Fruit fly (Drosophila melanogaster) whole organism, prepupa: ENCODE data around the gene Sema1a.
A peak's percentile ranks its signal among the peaks of the same experiment; 100 is the strongest.

Experiments
- Blimp-1 ChIP-seq: fragments of 200-800 bp; sonication (Bioruptor generic); optimal IDR thresholded peaks from 3 replicates; lab custom pipeline; 2017; ENCODE audit warnings: missing biosample characterization, missing genetic modification characterization, mild to moderate bottlenecking, moderate library complexity, missing genetic modification reagents
- CG10631 ChIP-seq: fragments of 200-800 bp; sonication (Bioruptor generic); optimal IDR thresholded peaks from 2 replicates; lab custom pipeline; 2016; ENCODE audit warnings: missing biosample characterization, missing genetic modification characterization
- CG11294 ChIP-seq: fragments of 200-800 bp; sonication (Bioruptor generic); IDR thresholded peaks from 2 replicates; pipeline ENCODE4 v1.3.6; 2022; ENCODE audit warnings: missing biosample characterization, missing genetic modification characterization
- CG11762 ChIP-seq: fragments of 200-800 bp; sonication (Bioruptor generic); optimal IDR thresholded peaks from 3 replicates; lab custom pipeline; 2016; ENCODE audit warnings: missing biosample characterization, missing genetic modification characterization; ENCODE audit not compliant: insufficient read depth
- CG15336 ChIP-seq: fragments of 200-800 bp; sonication (Bioruptor generic); IDR thresholded peaks from 2 replicates; pipeline ENCODE4 v1.3.6; 2022; ENCODE audit warnings: missing biosample characterization, missing genetic modification characterization
- CG1621 ChIP-seq: fragments of 200-800 bp; sonication (Bioruptor generic); optimal IDR thresholded peaks from 3 replicates; lab custom pipeline; 2018; ENCODE audit warnings: missing biosample characterization, mild to moderate bottlenecking, missing genetic modification characterization
- CG3032 ChIP-seq: fragments of 200-800 bp; optimal IDR thresholded peaks from 2 replicates; lab custom pipeline; 2019; ENCODE audit warnings: missing biosample characterization, mild to moderate bottlenecking, missing genetic modification characterization, moderate library complexity
- CG31627 ChIP-seq: fragments of 200-800 bp; sonication (Bioruptor generic); optimal IDR thresholded peaks from 3 replicates; lab custom pipeline; 2016; ENCODE audit warnings: missing biosample characterization, missing genetic modification characterization
- CG32006 ChIP-seq: fragments of 200-800 bp; sonication (Bioruptor generic); optimal IDR thresholded peaks from 3 replicates; lab custom pipeline; 2017; ENCODE audit warnings: missing biosample characterization, mild to moderate bottlenecking, missing genetic modification characterization
- CG34406 ChIP-seq: fragments of 200-800 bp; sonication (Bioruptor generic); optimal IDR thresholded peaks from 3 replicates; lab custom pipeline; 2016; ENCODE audit warnings: missing biosample characterization, missing genetic modification characterization
- CG3919 ChIP-seq: fragments of 200-800 bp; sonication (Bioruptor generic); optimal IDR thresholded peaks from 3 replicates; lab custom pipeline; 2016; ENCODE audit warnings: missing biosample characterization, missing genetic modification characterization
- CG4318 ChIP-seq: fragments of 200-800 bp; sonication (Bioruptor generic); optimal IDR thresholded peaks from 3 replicates; lab custom pipeline; 2017; ENCODE audit warnings: missing biosample characterization, mild to moderate bottlenecking, missing genetic modification characterization
- CG6163 ChIP-seq: fragments of 200-800 bp; sonication (Bioruptor generic); IDR thresholded peaks from 3 replicates; pipeline ENCODE4 v1.3.6; 2022; ENCODE audit warnings: missing biosample characterization, missing genetic modification characterization
- CG6792 ChIP-seq: fragments of 200-800 bp; sonication (Bioruptor generic); optimal IDR thresholded peaks from 3 replicates; lab custom pipeline; 2016; ENCODE audit warnings: missing biosample characterization, missing genetic modification characterization
- CG8319 ChIP-seq: fragments of 200-800 bp; sonication (Bioruptor generic); optimal IDR thresholded peaks from 3 replicates; lab custom pipeline; 2016; ENCODE audit warnings: missing biosample characterization, missing genetic modification characterization
- CG8632 ChIP-seq: fragments of 200-800 bp; sonication (Bioruptor generic); optimal IDR thresholded peaks from 3 replicates; lab custom pipeline; 2016; ENCODE audit warnings: missing biosample characterization, missing genetic modification characterization
- Eip75B ChIP-seq: fragments of 200-800 bp; sonication (Bioruptor generic); optimal IDR thresholded peaks from 3 replicates; lab custom pipeline; 2016; ENCODE audit warnings: missing biosample characterization, missing genetic modification characterization
- Eip78C ChIP-seq: fragments of 200-800 bp; sonication (Bioruptor generic); peaks from one replicate; lab custom pipeline; 2016; ENCODE audit warnings: missing biosample characterization, missing genetic modification characterization
- Ets21C ChIP-seq: fragments of 200-800 bp; sonication (Bioruptor generic); optimal IDR thresholded peaks from 3 replicates; lab custom pipeline; 2016; ENCODE audit warnings: missing biosample characterization, missing genetic modification characterization
- Ets96B ChIP-seq: fragments of 200-800 bp; optimal IDR thresholded peaks from 2 replicates; lab custom pipeline; 2019; ENCODE audit warnings: missing biosample characterization, mild to moderate bottlenecking, missing genetic modification characterization, moderate library complexity
- Hr38 ChIP-seq: sonication (Bioruptor generic); optimal IDR thresholded peaks from 2 replicates; lab custom pipeline; 2016; ENCODE audit warnings: missing biosample characterization, missing genetic modification characterization
- Hr39 ChIP-seq: fragments of 200-800 bp; sonication (Bioruptor generic); optimal IDR thresholded peaks from 2 replicates; lab custom pipeline; 2016; ENCODE audit warnings: missing biosample characterization, missing genetic modification characterization
- OdsH ChIP-seq: fragments of 200-800 bp; sonication (Bioruptor generic); optimal IDR thresholded peaks from 3 replicates; lab custom pipeline; 2016; ENCODE audit warnings: missing biosample characterization, missing genetic modification characterization
- Smox ChIP-seq: fragments of 200-800 bp; sonication (Bioruptor generic); optimal IDR thresholded peaks from 3 replicates; lab custom pipeline; 2016; ENCODE audit warnings: missing biosample characterization, missing genetic modification characterization
- Sox102F ChIP-seq: fragments of 200-800 bp; sonication (Bioruptor generic); optimal IDR thresholded peaks from 2 replicates; lab custom pipeline; 2016; ENCODE audit warnings: missing biosample characterization, mild to moderate bottlenecking, missing genetic modification characterization
- Sox14 ChIP-seq: fragments of 200-800 bp; sonication (Bioruptor generic); optimal IDR thresholded peaks from 3 replicates; lab custom pipeline; 2016; ENCODE audit warnings: missing biosample characterization, missing genetic modification characterization
- Sox15 ChIP-seq: fragments of 200-800 bp; sonication (Bioruptor generic); optimal IDR thresholded peaks from 3 replicates; lab custom pipeline; 2016; ENCODE audit warnings: missing biosample characterization, missing genetic modification characterization
- achi ChIP-seq: fragments of 200-800 bp; sonication (Bioruptor generic); optimal IDR thresholded peaks from 3 replicates; lab custom pipeline; 2016; ENCODE audit warnings: missing biosample characterization, missing genetic modification characterization
- acj6 ChIP-seq: fragments of 200-800 bp; sonication (Bioruptor generic); optimal IDR thresholded peaks from 3 replicates; lab custom pipeline; 2016; ENCODE audit warnings: missing biosample characterization, missing genetic modification characterization
- cyc ChIP-seq: fragments of 200-800 bp; sonication (Bioruptor generic); optimal IDR thresholded peaks from 3 replicates; lab custom pipeline; 2016; ENCODE audit warnings: missing biosample characterization, missing genetic modification characterization
- dsx ChIP-seq: fragments of 200-800 bp; optimal IDR thresholded peaks from 3 replicates; lab custom pipeline; 2019; ENCODE audit warnings: missing biosample characterization, mild to moderate bottlenecking, missing genetic modification characterization, moderate library complexity; ENCODE audit not compliant: poor library complexity, severe bottlenecking
- eg ChIP-seq: fragments of 200-800 bp; sonication (Bioruptor generic); IDR thresholded peaks from 3 replicates; pipeline ENCODE4 v1.3.6; 2022; ENCODE audit warnings: missing biosample characterization, missing genetic modification characterization
- esn ChIP-seq: fragments of 200-800 bp; sonication (Bioruptor generic); optimal IDR thresholded peaks from 2 replicates; lab custom pipeline; 2016; ENCODE audit warnings: missing biosample characterization, mild to moderate bottlenecking, missing genetic modification characterization, moderate library complexity
- fd59A ChIP-seq: fragments of 200-800 bp; sonication (Bioruptor generic); optimal IDR thresholded peaks from 2 replicates; lab custom pipeline; 2017; ENCODE audit warnings: missing biosample characterization, mild to moderate bottlenecking, missing genetic modification characterization, missing genetic modification reagents
- fd85E ChIP-seq: fragments of 200-800 bp; sonication (Bioruptor generic); optimal IDR thresholded peaks from 3 replicates; lab custom pipeline; 2016; ENCODE audit warnings: missing biosample characterization, missing genetic modification characterization
- lz ChIP-seq: fragments of 200-800 bp; sonication (Bioruptor generic); optimal IDR thresholded peaks from 3 replicates; lab custom pipeline; 2016; ENCODE audit warnings: missing biosample characterization, missing genetic modification characterization
- net ChIP-seq: fragments of 200-800 bp; sonication (Bioruptor generic); optimal IDR thresholded peaks from 3 replicates; lab custom pipeline; 2016; ENCODE audit warnings: missing biosample characterization, missing genetic modification characterization
- pdm3 ChIP-seq: fragments of 200-800 bp; sonication (Bioruptor generic); optimal IDR thresholded peaks from 3 replicates; lab custom pipeline; 2016; ENCODE audit warnings: missing biosample characterization, missing genetic modification characterization
- salr ChIP-seq, 2 experiments: fragments of 200-800 bp; sonication (Bioruptor generic); optimal IDR thresholded peaks; 3 replicates each; lab custom pipeline; 2016 to 2018; ENCODE audit warnings: missing biosample characterization in 2 of 2, missing genetic modification characterization in 2 of 2, mild to moderate bottlenecking in 1 of 2
- svp ChIP-seq: fragments of 200-800 bp; sonication (Bioruptor generic); peaks from one replicate; lab custom pipeline; 2016; ENCODE audit warnings: missing biosample characterization, missing genetic modification characterization
- topi ChIP-seq: fragments of 200-800 bp; sonication (Bioruptor generic); optimal IDR thresholded peaks from 3 replicates; lab custom pipeline; 2016; ENCODE audit warnings: missing biosample characterization, missing genetic modification characterization
- vri ChIP-seq: fragments of 200-800 bp; sonication (Bioruptor generic); optimal IDR thresholded peaks from 3 replicates; lab custom pipeline; 2016; ENCODE audit warnings: missing biosample characterization, mild to moderate bottlenecking, missing genetic modification characterization

Gene Sema1a

DNA sequence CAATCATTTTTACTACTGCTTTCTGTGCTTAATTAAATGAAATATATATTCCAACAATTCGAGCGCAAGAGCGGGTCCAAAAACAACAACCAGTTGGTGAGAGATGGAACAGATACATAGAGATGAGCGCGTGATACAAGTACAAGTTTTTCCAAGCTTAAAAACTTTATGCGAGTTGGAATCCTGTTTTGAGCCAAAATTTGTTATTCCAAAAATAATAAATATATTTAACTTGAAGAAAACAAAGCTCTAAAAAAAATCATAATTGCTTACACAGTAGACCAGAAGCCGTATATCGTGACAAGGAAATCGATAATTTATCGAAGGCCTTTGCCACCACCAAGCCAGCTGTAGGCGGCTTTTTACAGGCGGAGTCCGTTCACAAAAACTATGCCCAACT is 27.2 kb upstream of the Sema1a start, which contains the start of the genes CG13097 and PIG-U (continued):
- TF ChIP-seq Sox15 (GFP tag; lab: Kevin White, UChicago), result peak; percentile 68
- TF ChIP-seq fd85E (GFP tag; lab: Kevin White, UChicago), result no peak
- TF ChIP-seq CG11762 (GFP tag; lab: Kevin White, UChicago), result peak; percentile 68
- peak; percentile 86 for TF ChIP-seq Smox (GFP tag; lab: Kevin White, UChicago)
- TF ChIP-seq Hr38 (GFP tag; lab: Kevin White, UChicago), result no peak
- TF ChIP-seq eg (GFP tag; lab: Robert Waterston, UW), result peak; percentile 62
- TF ChIP-seq CG4318 (GFP tag; lab: Kevin White, UChicago), result no peak

DNA sequence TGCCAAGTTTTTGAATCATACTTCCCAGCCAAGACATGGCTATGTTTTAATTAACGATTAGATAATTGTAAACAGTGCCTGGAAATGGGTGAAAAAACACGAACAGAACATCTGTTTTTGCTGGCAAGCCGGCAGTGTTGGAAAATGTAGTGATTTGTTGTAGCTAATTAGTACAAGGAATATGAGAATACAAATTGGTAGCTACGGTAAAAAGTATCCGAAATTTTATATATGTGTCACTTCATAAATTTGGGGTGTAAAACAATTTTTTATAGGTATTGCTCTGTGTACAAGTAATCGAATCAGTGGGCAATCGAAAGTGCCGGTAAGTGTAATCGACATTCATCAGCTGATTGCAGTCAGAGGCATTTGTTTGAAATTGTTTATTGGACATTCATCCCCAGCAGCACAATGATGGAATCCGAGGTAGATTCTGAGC is 24.7 kb upstream of the Sema1a start, which contains the start of the genes mRpL51 and Uba4:
Gene mRpL51, minus strand, starts transcription at position 125 of the 439 bp plus-strand sequence.
Gene Uba4, plus strand, starts transcription at position 156 of the 439 bp plus-strand sequence.
- TF ChIP-seq esn (GFP tag; lab: Kevin White, UChicago), result peak; percentile 69
- TF ChIP-seq CG11762 (GFP tag; lab: Kevin White, UChicago), result peak; percentile 8
- no peak for TF ChIP-seq Ets21C
- no peak for TF ChIP-seq Sox102F (GFP tag; lab: Kevin White, UChicago)
- peak; percentile 25 for TF ChIP-seq CG3032
- no peak for TF ChIP-seq CG1621 (tag; lab: Kevin White, UChicago)
- peak; percentile 57 for TF ChIP-seq topi (GFP tag; lab: Kevin White, UChicago)
- TF ChIP-seq CG34406 (GFP tag; lab: Kevin White, UChicago), result peak; percentile 39
- peak; percentile 45 for TF ChIP-seq lz (GFP tag; lab: Kevin White, UChicago)
- peak; percentile 19 for TF ChIP-seq cyc (GFP tag; lab: Kevin White, UChicago)
- TF ChIP-seq OdsH (GFP tag; lab: Kevin White, UChicago), result peak; percentile 56
- peak; percentile 41 for TF ChIP-seq CG10631 (GFP tag; lab: Kevin White, UChicago)
- peak; percentile 74 for TF ChIP-seq Eip78C (GFP tag; lab: Kevin White, UChicago)
- TF ChIP-seq CG3919, result peak; percentile 61
- peak; percentile 84 for TF ChIP-seq vri
- TF ChIP-seq Ets96B, result peak; percentile 19
- TF ChIP-seq Hr39 (GFP tag; lab: Kevin White, UChicago), result peak; percentile 42
- TF ChIP-seq dsx, result no peak
- TF ChIP-seq Hr38 (GFP tag; lab: Kevin White, UChicago), result no peak
- TF ChIP-seq CG31627 (GFP tag; lab: Kevin White, UChicago), result peak; percentile 55
- peak; percentile 46 for TF ChIP-seq CG6792 (GFP tag; lab: Kevin White, UChicago)
- peak; percentile 59 for TF ChIP-seq achi (GFP tag; lab: Kevin White, UChicago)
- TF ChIP-seq Blimp-1 (GFP tag; lab: Kevin White, UChicago), result no peak
- peak; percentile 53 for TF ChIP-seq acj6 (GFP tag; lab: Kevin White, UChicago)
- peak; percentile 54 for TF ChIP-seq Sox14 (GFP tag; lab: Kevin White, UChicago)

DNA sequence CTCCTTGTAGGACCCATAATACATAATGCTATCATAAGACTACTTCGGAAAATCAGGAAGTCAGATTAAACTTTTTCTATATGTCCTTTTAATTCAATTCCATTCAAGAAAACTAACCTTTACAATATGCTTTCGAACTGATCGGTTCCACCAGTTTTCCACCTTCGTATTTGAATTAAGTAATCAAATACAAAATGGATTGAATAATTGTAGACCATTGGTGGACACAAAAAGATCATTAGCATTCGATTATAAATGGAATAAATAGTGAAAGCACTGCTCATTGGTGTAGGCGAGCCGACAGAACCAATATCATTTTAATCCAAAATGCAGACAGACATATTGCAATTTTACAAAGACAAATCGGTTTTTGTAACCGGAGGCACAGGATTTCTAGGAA is 22.6 kb upstream of the Sema1a start, which contains the start of gene Sgp:
Gene Sgp, plus strand, starts transcription at position 301 of the 400 bp plus-strand sequence.
- TF ChIP-seq Ets96B (no peak), CG6792 (GFP tag; lab: Kevin White, UChicago) (no peak), Eip75B (no peak), CG11762 (GFP tag; lab: Kevin White, UChicago) (no peak), CG6163 (no peak), fd59A (GFP tag; lab: Kevin White, UChicago) (no peak)

DNA sequence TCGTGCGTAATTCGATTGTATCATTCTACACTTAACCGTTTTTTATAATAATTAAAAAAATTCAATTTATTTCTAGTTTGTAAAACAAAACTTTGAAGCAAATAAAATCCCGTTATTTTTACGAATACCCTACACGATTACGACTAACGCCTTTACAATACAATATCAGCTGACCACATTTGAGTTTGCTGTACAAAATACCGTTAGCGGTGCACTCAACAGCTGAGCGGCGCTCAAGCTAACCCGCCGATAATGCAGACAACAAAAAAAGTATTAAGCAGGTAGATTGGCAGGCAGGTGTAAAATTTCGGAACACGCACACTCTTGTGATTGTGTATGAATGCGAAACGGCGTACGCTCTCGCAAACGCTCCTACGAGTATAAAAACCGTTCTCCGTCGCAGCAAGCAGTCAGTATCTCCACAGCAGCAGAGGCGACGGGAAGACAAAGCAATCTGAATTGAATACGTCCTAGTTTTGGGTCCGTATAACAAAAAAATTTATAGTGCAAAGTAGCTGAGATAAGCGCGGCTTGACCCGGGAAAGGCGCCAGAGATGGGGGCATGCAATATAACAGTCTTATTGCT is 20.1 kb upstream of the Sema1a start, which contains the start of gene Acer:
Gene Acer, plus strand, starts transcription at position 210 of the 586 bp plus-strand sequence.
- TF ChIP-seq pdm3, result no peak
- no peak for TF ChIP-seq CG32006 (GFP tag; lab: Kevin White, UChicago)
- TF ChIP-seq Sox14 (GFP tag; lab: Kevin White, UChicago), result peak; percentile 16
- no peak for TF ChIP-seq Hr38 (GFP tag; lab: Kevin White, UChicago)
- peak; percentile 55 for TF ChIP-seq Eip78C (GFP tag; lab: Kevin White, UChicago)
- TF ChIP-seq Sox15 (GFP tag; lab: Kevin White, UChicago), result no peak
- no peak for TF ChIP-seq CG11762 (GFP tag; lab: Kevin White, UChicago)
- TF ChIP-seq Ets96B, result no peak
- TF ChIP-seq Eip75B, result no peak
- no peak for TF ChIP-seq fd59A (GFP tag; lab: Kevin White, UChicago)
- TF ChIP-seq salr (GFP tag; optimal IDR thresholded peaks at IDR 0.05; lab: Kevin White, UChicago), result no peak
- peak; percentile 86 for TF ChIP-seq svp (GFP tag; lab: Kevin White, UChicago)
- no peak for TF ChIP-seq net
- peak; percentile 26 for TF ChIP-seq esn (GFP tag; lab: Kevin White, UChicago)
- no peak for TF ChIP-seq CG31627 (GFP tag; lab: Kevin White, UChicago)
- TF ChIP-seq CG11294 (GFP tag; lab: Robert Waterston, UW), result no peak
- TF ChIP-seq vri, result no peak
- peak; percentile 41; the same call in 1 of the 3 replicates for TF ChIP-seq CG6163
- TF ChIP-seq CG10631 (GFP tag; lab: Kevin White, UChicago), result no peak
- peak; percentile 51 for TF ChIP-seq CG15336 (GFP tag; lab: Robert Waterston, UW)
- no peak for TF ChIP-seq CG8319 (GFP tag; lab: Kevin White, UChicago)
- TF ChIP-seq CG8632 (GFP tag; lab: Kevin White, UChicago), result no peak
- no peak for TF ChIP-seq eg (GFP tag; lab: Robert Waterston, UW)
- no peak for TF ChIP-seq CG34406 (GFP tag; lab: Kevin White, UChicago)
- peak; percentile 22 for TF ChIP-seq CG1621 (tag; lab: Kevin White, UChicago)
